Worm (Caenorhabditis elegans): ENCODE data around the gene twk-18.

Gene twk-18

DNA sequence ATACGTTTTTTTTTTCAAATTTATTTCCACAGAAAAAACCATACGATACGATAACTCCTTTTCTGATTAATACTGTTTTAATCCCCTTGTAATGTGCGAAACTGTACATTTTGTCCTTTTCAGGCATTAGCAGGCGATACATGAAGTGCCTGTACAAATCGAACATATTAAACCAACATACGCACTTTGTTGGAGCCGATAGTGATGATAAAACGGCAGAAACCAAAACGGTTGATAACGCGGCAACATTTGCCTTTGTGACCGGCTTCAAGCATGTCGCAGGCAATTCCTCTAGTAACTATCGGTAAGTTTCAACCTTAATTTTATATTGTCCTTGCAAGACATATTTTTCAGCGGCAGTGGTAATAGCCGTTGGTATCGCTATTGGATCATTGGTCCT lies 46.4 kb downstream of the twk-18 start, which contains the start of gene nep-22:
TSS of gene nep-22 (plus strand) at position 245 of the 400 bp plus-strand sequence.
- no peak for TF ChIP-seq unc-62 (GFP tag; optimal IDR thresholded peaks at IDR 0.05)

DNA sequence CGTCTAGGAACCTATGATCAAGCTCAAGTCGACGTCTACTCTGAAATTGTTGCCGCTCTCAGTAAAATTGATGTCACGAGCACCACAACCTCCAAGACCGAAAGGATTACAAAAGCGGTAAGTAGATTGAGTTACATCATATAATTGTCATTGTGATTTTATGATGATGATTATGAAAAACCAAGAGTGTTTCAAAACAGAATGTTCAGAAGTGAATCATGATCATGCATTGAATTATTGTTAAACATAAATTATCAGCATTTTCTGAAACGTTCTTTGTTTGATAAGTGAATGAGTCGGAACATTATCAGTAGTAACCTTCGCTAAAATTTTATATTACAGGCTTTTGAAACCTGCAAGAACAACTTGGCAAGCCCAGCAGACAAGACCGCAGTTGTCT lies 47.2 kb downstream of the twk-18 start:
- no peak for TF ChIP-seq unc-62 (GFP tag; optimal IDR thresholded peaks at IDR 0.05)

DNA sequence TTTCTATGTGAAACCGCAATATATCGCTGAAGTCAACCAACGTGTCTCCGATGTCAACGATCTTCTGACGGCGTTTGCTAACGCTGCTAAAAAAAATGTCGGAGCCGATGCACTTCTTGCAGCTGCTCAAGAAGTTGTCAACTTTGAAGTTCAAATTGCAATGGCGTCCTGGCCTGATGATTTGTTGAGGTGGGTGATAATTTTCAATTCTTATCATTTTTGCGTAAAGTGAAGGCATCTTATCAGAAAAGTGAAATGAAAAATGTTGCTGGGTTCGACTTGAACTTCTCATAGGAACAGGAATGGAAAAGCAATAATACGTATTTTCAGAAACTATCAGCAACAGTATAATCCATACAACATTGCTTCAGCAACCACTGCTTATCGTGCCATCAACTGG lies 48.3 kb downstream of the twk-18 start:
- no peak for TF ChIP-seq unc-62 (GFP tag; optimal IDR thresholded peaks at IDR 0.05)
